Fruit fly (Drosophila melanogaster) whole organism, embryonic: Measurements from ENCODE around the gene CG10137.

ENCODE experiments used
- ATbp ChIP-seq: fragments of 200-800 bp; sonication (Bioruptor generic); optimal IDR thresholded peaks from 2 replicates; lab custom pipeline; 2017; ENCODE audit warnings: missing biosample characterization, mild to moderate bottlenecking, missing genetic modification characterization, missing genetic modification reagents
- Asciz ChIP-seq: fragments of 200-800 bp; sonication (Bioruptor generic); optimal IDR thresholded peaks from 2 replicates; lab custom pipeline; 2017; ENCODE audit warnings: missing biosample characterization, mild to moderate bottlenecking, missing genetic modification characterization, missing genetic modification reagents
- CG10565 ChIP-seq: fragments of 200-800 bp; sonication (Bioruptor generic); optimal IDR thresholded peaks from 3 replicates; lab custom pipeline; 2016; ENCODE audit warnings: missing biosample characterization, mild to moderate bottlenecking, missing genetic modification characterization
- CG11696 ChIP-seq: fragments of 200-800 bp; sonication (Bioruptor generic); IDR thresholded peaks from 2 replicates; pipeline ENCODE4 v1.3.6; 2022; ENCODE audit warnings: missing biosample characterization, missing genetic modification characterization
- CG13123 ChIP-seq: fragments of 200-800 bp; sonication (Bioruptor generic); optimal IDR thresholded peaks from 2 replicates; lab custom pipeline; 2016; ENCODE audit warnings: missing biosample characterization, missing genetic modification characterization
- CG1602 ChIP-seq: fragments of 200-800 bp; sonication (Bioruptor generic); optimal IDR thresholded peaks from 3 replicates; lab custom pipeline; 2016; ENCODE audit warnings: missing biosample characterization, missing genetic modification characterization
- CG2199 ChIP-seq: fragments of 200-800 bp; sonication (Bioruptor generic); IDR thresholded peaks from 3 replicates; pipeline ENCODE4 v1.3.6; 2022; ENCODE audit warnings: missing biosample characterization, missing genetic modification characterization
- CG4360 ChIP-seq: fragments of 200-800 bp; sonication (Bioruptor generic); IDR thresholded peaks from 2 replicates; pipeline ENCODE4 v1.3.6; 2022; ENCODE audit warnings: missing biosample characterization, missing genetic modification characterization
- CG7357 ChIP-seq: fragments of 200-800 bp; sonication (Bioruptor generic); IDR thresholded peaks from 3 replicates; pipeline ENCODE4 v1.3.6; 2022; ENCODE audit warnings: missing biosample characterization, missing genetic modification characterization
- CG7987 ChIP-seq: fragments of 200-800 bp; sonication (Bioruptor generic); optimal IDR thresholded peaks from 2 replicates; lab custom pipeline; 2018; ENCODE audit warnings: missing biosample characterization, mild to moderate bottlenecking, missing genetic modification characterization, moderate library complexity
- CG8359 ChIP-seq: fragments of 200-800 bp; sonication (Bioruptor generic); optimal IDR thresholded peaks from 2 replicates; lab custom pipeline; 2017; ENCODE audit warnings: missing biosample characterization, mild to moderate bottlenecking, missing genetic modification characterization, borderline replicate concordance
- CG9797 ChIP-seq: fragments of 200-800 bp; sonication (Bioruptor generic); optimal IDR thresholded peaks from 3 replicates; lab custom pipeline; 2018; ENCODE audit warnings: missing biosample characterization, mild to moderate bottlenecking, missing genetic modification characterization
- Dbx ChIP-seq: fragments of 200-800 bp; sonication (Bioruptor generic); IDR thresholded peaks from 3 replicates; pipeline ENCODE4 v1.3.6; 2022; ENCODE audit warnings: missing biosample characterization, missing genetic modification characterization
- Hey ChIP-seq: fragments of 200-800 bp; sonication (Bioruptor generic); optimal IDR thresholded peaks from 3 replicates; lab custom pipeline; 2018; ENCODE audit warnings: missing biosample characterization, mild to moderate bottlenecking, missing genetic modification characterization
- Hr78 ChIP-seq, 2 experiments: fragments of 200-800 bp in 1 of 2; fragments of >200 bp in 1 of 2; sonication (Bioruptor generic) in 1 of 2; optimal IDR thresholded peaks; 2 replicates each; lab custom pipeline; 2017 to 2019; ENCODE audit warnings: missing biosample characterization in 2 of 2, missing genetic modification characterization in 2 of 2, mild to moderate bottlenecking in 1 of 2, moderate library complexity in 1 of 2
- Mrtf ChIP-seq: fragments of 200-800 bp; sonication (Bioruptor generic); IDR thresholded peaks from 3 replicates; pipeline ENCODE4 v1.3.6; 2022; ENCODE audit warnings: missing biosample characterization, missing genetic modification characterization
- Nf-YA ChIP-seq: fragments of 200-800 bp; sonication (Bioruptor generic); IDR thresholded peaks from 2 replicates; pipeline ENCODE4 v1.3.6; 2022; ENCODE audit warnings: missing biosample characterization, missing genetic modification characterization
- Oaz ChIP-seq: fragments of 200-800 bp; sonication (Bioruptor generic); IDR thresholded peaks from 2 replicates; pipeline ENCODE4 v1.3.6; 2022; ENCODE audit warnings: missing biosample characterization, missing genetic modification characterization
- Sin3A ChIP-seq: fragments of >200 bp; optimal IDR thresholded peaks from 2 replicates; lab custom pipeline; 2018
- caup ChIP-seq: fragments of 200-800 bp; sonication (Bioruptor generic); optimal IDR thresholded peaks from 3 replicates; lab custom pipeline; 2017; ENCODE audit warnings: missing biosample characterization, mild to moderate bottlenecking, missing genetic modification characterization, moderate library complexity; ENCODE audit not compliant: severe bottlenecking
- corto ChIP-seq: fragments of 200-800 bp; sonication (Bioruptor generic); optimal IDR thresholded peaks from 2 replicates; lab custom pipeline; 2016; ENCODE audit warnings: missing biosample characterization, mild to moderate bottlenecking, missing genetic modification characterization, moderate library complexity
- ems ChIP-seq: fragments of 200-800 bp; sonication (Bioruptor generic); optimal IDR thresholded peaks from 3 replicates; lab custom pipeline; 2016; ENCODE audit warnings: missing biosample characterization, missing genetic modification characterization
- eyg ChIP-seq: fragments of 200-800 bp; sonication (Bioruptor generic); optimal IDR thresholded peaks from 3 replicates; lab custom pipeline; 2016; ENCODE audit warnings: missing biosample characterization, missing genetic modification characterization
- sr ChIP-seq: fragments of 200-800 bp; sonication (Bioruptor generic); IDR thresholded peaks from 3 replicates; pipeline ENCODE4 v1.3.6; 2022; ENCODE audit warnings: missing biosample characterization, missing genetic modification characterization
- tap ChIP-seq: fragments of 200-800 bp; optimal IDR thresholded peaks from 3 replicates; lab custom pipeline; 2019; ENCODE audit warnings: missing biosample characterization, mild to moderate bottlenecking, missing genetic modification characterization, moderate library complexity
- tx ChIP-seq: fragments of 200-800 bp; sonication (Bioruptor generic); optimal IDR thresholded peaks from 2 replicates; lab custom pipeline; 2016; ENCODE audit warnings: missing biosample characterization, missing genetic modification characterization
- usp ChIP-seq: fragments of >200 bp; optimal IDR thresholded peaks from 2 replicates; lab custom pipeline; 2017; ENCODE audit warnings: missing biosample characterization, missing genetic modification characterization
- vfl ChIP-seq: fragments of 200-800 bp; sonication (Bioruptor generic); optimal IDR thresholded peaks from 2 replicates; lab custom pipeline; 2016; ENCODE audit warnings: missing biosample characterization, missing genetic modification characterization
- yki ChIP-seq: fragments of >200 bp; optimal IDR thresholded peaks from 3 replicates; lab custom pipeline; 2018
- zen ChIP-seq: fragments of 200-800 bp; sonication (Bioruptor generic); optimal IDR thresholded peaks from 3 replicates; lab custom pipeline; 2018; ENCODE audit warnings: missing biosample characterization, mild to moderate bottlenecking, missing genetic modification characterization, moderate library complexity

The CG10137 gene

dm6 chr2L:19582185-19582584, 55.7 kb downstream of the CG10137 start, which contains the start of gene Hakai (continued):
- TF ChIP-seq Hr78 (GFP tag; optimal IDR thresholded peaks at IDR 0.05; lab: Kevin White, UChicago) (no peak), yki (no peak), Oaz (GFP tag; lab: Robert Waterston, UW) (0 out of 2 replicates have a peak, but pooled peaks have one; percentile 9), CG10565 (GFP tag; lab: Kevin White, UChicago) (no peak), CG11696 (GFP tag; lab: Robert Waterston, UW) (no peak), CG13123 (GFP tag; lab: Kevin White, UChicago) (peak; percentile 50), ems (GFP tag; lab: Kevin White, UChicago) (peak; percentile 75), CG9797 (GFP tag; lab: Kevin White, UChicago) (peak; percentile 42), tx (GFP tag; lab: Kevin White, UChicago) (peak; percentile 56), Dbx (GFP tag; lab: Robert Waterston, UW) (peak; percentile 69; the same call in 2 of the 3 replicates), Asciz (GFP tag; lab: Kevin White, UChicago) (no peak), caup (GFP tag; lab: Kevin White, UChicago) (peak; percentile 26), zen (tag; lab: Kevin White, UChicago) (no peak), CG2199 (GFP tag; lab: Robert Waterston, UW) (0 out of 3 replicates have a peak, but pooled peaks have one; percentile 67), Sin3A (peak; percentile 81), Hey (tag; lab: Kevin White, UChicago) (no peak), tap (tag; lab: Kevin White, UChicago) (no peak), Mrtf (GFP tag; lab: Robert Waterston, UW) (no peak), vfl (GFP tag; lab: Kevin White, UChicago) (peak; percentile 25), corto (GFP tag; lab: Kevin White, UChicago) (no peak), CG7357 (GFP tag; lab: Robert Waterston, UW) (peak; percentile 35; the same call in 1 of the 3 replicates), CG1602 (peak; percentile 37), ATbp (no peak), CG7987 (GFP tag; lab: Kevin White, UChicago) (no peak), eyg (GFP tag; lab: Kevin White, UChicago) (peak; percentile 58), CG4360 (GFP tag; lab: Robert Waterston, UW) (no peak), sr (GFP tag; lab: Robert Waterston, UW) (no peak), Nf-YA (no peak), usp (GFP tag; lab: Kevin White, UChicago) (no peak), CG8359 (GFP tag; lab: Kevin White, UChicago) (no peak)
